Fruit fly (Drosophila melanogaster): Measurements from ENCODE around the gene CG31251.

The CG31251 gene

dm6 chr3R:17682244-17682773, 2.4 kb downstream of the CG31251 start, which contains the start of the genes alt and CG7655 (continued):
- no peak for TF ChIP-seq inv (GFP tag; IDR thresholded peaks at IDR 0.05; ENCODE audit: partially characterized antibody)
- no peak for TF ChIP-seq sqz (GFP tag; optimal IDR thresholded peaks at IDR 0.05)
- no peak for TF ChIP-seq run (tag; optimal IDR thresholded peaks at IDR 0.05)
- no peak for TF ChIP-seq Chrac-16 (GFP tag; optimal IDR thresholded peaks at IDR 0.05)
- TF ChIP-seq CG15011 (GFP tag; optimal IDR thresholded peaks at IDR 0.05) = no peak
- no peak for TF ChIP-seq dan (GFP tag; IDR thresholded peaks at IDR 0.05)
- no peak for TF ChIP-seq CG18619 (GFP tag; optimal IDR thresholded peaks at IDR 0.05)
- TF ChIP-seq ci (GFP tag; IDR thresholded peaks at IDR 0.05) = no peak
- no peak for TF ChIP-seq CG31441 (GFP tag; IDR thresholded peaks at IDR 0.05)
- no peak for TF ChIP-seq CG34422 (GFP tag; IDR thresholded peaks at IDR 0.05)
- TF ChIP-seq zfh2 (GFP tag; optimal IDR thresholded peaks at IDR 0.05) = peak; percentile 5
- no peak for TF ChIP-seq Hr51 (GFP tag; optimal IDR thresholded peaks at IDR 0.05)
- TF ChIP-seq H2.0 (GFP tag; IDR thresholded peaks at IDR 0.05) = no peak
- TF ChIP-seq ham (GFP tag; IDR thresholded peaks at IDR 0.05) = no peak
- TF ChIP-seq CG4404 (GFP tag; IDR thresholded peaks at IDR 0.05) = no peak
- no peak for TF ChIP-seq CG8359 (GFP tag; optimal IDR thresholded peaks at IDR 0.05; ENCODE audit: borderline replicate concordance)
- TF ChIP-seq Eip74EF (GFP tag; optimal IDR thresholded peaks at IDR 0.05) = peak in 1 of 2 experiments; percentile 8
- TF ChIP-seq Hey (tag; optimal IDR thresholded peaks at IDR 0.05) = no peak
- TF ChIP-seq so (GFP tag; IDR thresholded peaks at IDR 0.05) = no peak
- TF ChIP-seq fd102C (GFP tag; optimal IDR thresholded peaks at IDR 0.05) = no peak
- no peak for TF ChIP-seq MBD-R2 (GFP tag; IDR thresholded peaks at IDR 0.05)
- peak; percentile 62 for TF ChIP-seq jumu (GFP tag; optimal IDR thresholded peaks at IDR 0.05)
- no peak for TF ChIP-seq odd (GFP tag; optimal IDR thresholded peaks at IDR 0.05)
- TF ChIP-seq CrebB (tag; optimal IDR thresholded peaks at IDR 0.05) = peak; percentile 56
- TF ChIP-seq Hsf (GFP tag; optimal IDR thresholded peaks at IDR 0.05) = no peak
- peak; percentile 66 for TF ChIP-seq stwl (tag; optimal IDR thresholded peaks at IDR 0.05)
- TF ChIP-seq tna (GFP tag; IDR thresholded peaks at IDR 0.05; ENCODE audit: partially characterized antibody) = no peak
- TF ChIP-seq Meics (GFP tag; optimal IDR thresholded peaks at IDR 0.05) = no peak
- peak; percentile 88 for TF ChIP-seq CG15514 (GFP tag; optimal IDR thresholded peaks at IDR 0.05)
- TF ChIP-seq danr (GFP tag; IDR thresholded peaks at IDR 0.05) = no peak
- TF ChIP-seq CG8765 (GFP tag; IDR thresholded peaks at IDR 0.05) = no peak
- no peak for TF ChIP-seq Mrtf (GFP tag; IDR thresholded peaks at IDR 0.05)
- no peak for TF ChIP-seq CG11723 (GFP tag; optimal IDR thresholded peaks at IDR 0.05)
- TF ChIP-seq Sox102F (GFP tag; optimal IDR thresholded peaks at IDR 0.05) = no peak
- peak; percentile 9 for TF ChIP-seq CG7786 (GFP tag; optimal IDR thresholded peaks at IDR 0.05)
- TF ChIP-seq CG6254 (GFP tag; optimal IDR thresholded peaks at IDR 0.05) = no peak
- no peak for TF ChIP-seq Trl (optimal IDR thresholded peaks at IDR 0.05)
- peak; percentile 52 for TF ChIP-seq Trl (GFP tag; optimal IDR thresholded peaks at IDR 0.05)
- TF ChIP-seq insv (GFP tag; optimal IDR thresholded peaks at IDR 0.05) = peak in 1 of 2 experiments; percentile 65
- peak; percentile 74 for TF ChIP-seq Sry-δ (GFP tag; optimal IDR thresholded peaks at IDR 0.05)
- TF ChIP-seq luna (GFP tag; optimal IDR thresholded peaks at IDR 0.05) = peak; percentile 53
- TF ChIP-seq Ets97D (GFP tag; optimal IDR thresholded peaks at IDR 0.05) = peak; percentile 95
- TF ChIP-seq kay (GFP tag; optimal IDR thresholded peaks at IDR 0.05) = peak; percentile 75
- TF ChIP-seq sens-2 (GFP tag; IDR thresholded peaks at IDR 0.05) = no peak
- TF ChIP-seq E2f2 (GFP tag; IDR thresholded peaks at IDR 0.05) = no peak
- TF ChIP-seq CG7556 (GFP tag; optimal IDR thresholded peaks at IDR 0.05) = no peak
- peak; percentile 44 for TF ChIP-seq pho (GFP tag; optimal IDR thresholded peaks at IDR 0.05)
- TF ChIP-seq sim (GFP tag; IDR thresholded peaks at IDR 0.05) = no peak
- no peak for TF ChIP-seq CG13287 (GFP tag; IDR thresholded peaks at IDR 0.05; ENCODE audit: partially characterized antibody)
- no peak for TF ChIP-seq CG6791 (GFP tag; IDR thresholded peaks at IDR 0.05; ENCODE audit: partially characterized antibody)
